Worm (Caenorhabditis elegans) whole organism, young adult: ENCODE results near the gene F32D1.3.

Experiments
- B0336.3 ChIP-seq: fragments of 200-800 bp; sonication (Bioruptor generic); IDR thresholded peaks from 2 replicates; pipeline ENCODE4 v1.3.6; 2022; ENCODE audit warnings: missing genetic modification characterization, missing compliant biosample characterization
- aptf-3 ChIP-seq: fragments of 200-800 bp; sonication (Bioruptor generic); IDR thresholded peaks from 2 replicates; pipeline ENCODE4 v1.3.6; 2022; ENCODE audit warnings: missing genetic modification characterization, missing compliant biosample characterization
- atf-7 ChIP-seq: sonication (generic microtip); optimal IDR thresholded peaks from 2 replicates; lab custom pipeline; 2017; ENCODE audit warnings: mild to moderate bottlenecking, missing genetic modification characterization, missing compliant biosample characterization
- athp-1 ChIP-seq: sonication (generic microtip); optimal IDR thresholded peaks from 2 replicates; lab custom pipeline; 2017; ENCODE audit warnings: mild to moderate bottlenecking, missing genetic modification characterization, missing compliant biosample characterization
- dpl-1 ChIP-seq: fragments of 150-350 bp; optimal IDR thresholded peaks from 2 replicates; lab custom pipeline; 2014; ENCODE audit warnings: missing biosample characterization, missing genetic modification reagents, missing genetic modification characterization
- let-607 ChIP-seq, 2 experiments: fragments of 200-800 bp in 1 of 2; sonication (Bioruptor generic) in 1 of 2; sonication (generic microtip) in 1 of 2; optimal IDR thresholded peaks; 2 replicates each; lab custom pipeline; 2016 to 2018; ENCODE audit warnings: mild to moderate bottlenecking in 2 of 2, missing compliant biosample characterization in 2 of 2, missing genetic modification characterization in 2 of 2, moderate library complexity in 2 of 2, missing genotype in 1 of 2
- madf-8 ChIP-seq: fragments of 200-800 bp; sonication (Bioruptor generic); conservative IDR thresholded peaks from 2 replicates; pipeline ENCODE4 v1.3.6; 2022; ENCODE audit warnings: missing genetic modification reagents, missing genetic modification characterization, missing compliant biosample characterization
- nhr-120 ChIP-seq: fragments of 200-800 bp; sonication (Bioruptor generic); IDR thresholded peaks from 2 replicates; pipeline ENCODE4 v1.3.6; 2022; ENCODE audit warnings: missing genetic modification characterization, missing compliant biosample characterization
- pha-4 ChIP-seq: fragments of 150-350 bp; sonication (generic microtip); optimal IDR thresholded peaks from 2 replicates; lab custom pipeline; 2014; ENCODE audit warnings: missing biosample characterization, missing genetic modification reagents, missing genetic modification characterization
- rec-8 ChIP-seq, 2 experiments: sonication (generic microtip); optimal IDR thresholded peaks; 2 replicates each; lab custom pipeline; 2016; ENCODE audit warnings: mild to moderate bottlenecking in 2 of 2, missing genetic modification characterization in 2 of 2, missing genetic modification reagents in 2 of 2, missing genotype in 2 of 2, missing biosample characterization in 1 of 2, missing compliant biosample characterization in 1 of 2, moderate library complexity in 1 of 2
- rpc-1 ChIP-seq, 2 experiments: fragments of 150-350 bp in 1 of 2; sonication (generic microtip) in 1 of 2; optimal IDR thresholded peaks; 2 replicates each; lab custom pipeline; 2014 to 2018; ENCODE audit warnings: missing biosample characterization in 1 of 2, missing genetic modification characterization in 1 of 2, missing genetic modification reagents in 1 of 2, missing genotype in 1 of 2
- sea-2 ChIP-seq: fragments of 200-800 bp; sonication (Bioruptor generic); IDR thresholded peaks from 2 replicates; pipeline ENCODE4 v1.3.6; 2022; ENCODE audit warnings: missing genetic modification characterization, missing compliant biosample characterization
- zfh-2 ChIP-seq: fragments of 200-800 bp; sonication (Bioruptor generic); conservative IDR thresholded peaks from 2 replicates; pipeline ENCODE4 v1.3.6; 2022; ENCODE audit warnings: missing genetic modification reagents, missing genetic modification characterization, missing compliant biosample characterization
- zim-3 ChIP-seq: sonication (generic microtip); optimal IDR thresholded peaks from 2 replicates; lab custom pipeline; 2017; ENCODE audit warnings: mild to moderate bottlenecking, missing genetic modification characterization, moderate library complexity, missing compliant biosample characterization

DNA sequence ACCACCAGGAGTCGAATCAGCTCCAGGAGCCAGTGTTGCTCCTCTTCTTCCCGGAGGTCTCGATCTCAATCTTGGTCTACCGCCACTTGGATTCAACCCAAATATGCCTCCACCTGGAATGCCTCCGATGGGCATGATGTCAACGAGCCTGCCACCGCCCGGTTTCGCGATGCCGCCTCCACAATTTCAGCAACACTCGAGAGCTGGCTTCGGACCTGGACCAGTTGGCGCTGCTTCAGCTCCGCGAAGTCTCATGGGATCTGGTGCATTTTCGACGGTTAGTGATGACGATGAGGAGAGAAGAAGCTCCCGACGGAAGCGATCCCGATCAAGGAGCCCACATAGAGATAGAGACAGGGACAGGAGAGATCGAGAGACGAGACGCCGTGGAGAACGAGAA lies 11.6 kb upstream of the F32D1.3 start:
- TF ChIP-seq zfh-2 (peak; percentile 85), dpl-1 (no peak), athp-1 (tag; lab: Kevin White, UChicago) (no peak), nhr-120 (GFP tag; lab: Robert Waterston, UW) (no peak), rec-8 (tag; optimal IDR thresholded peaks at IDR 0.05; lab: Kevin White, UChicago) (no peak), aptf-3 (GFP tag; lab: Robert Waterston, UW) (no peak), madf-8 (GFP tag; lab: Robert Waterston, UW) (no peak), atf-7 (tag; lab: Kevin White, UChicago) (no peak), let-607 (tag; optimal IDR thresholded peaks at IDR 0.05; lab: Kevin White, UChicago) (no peak), sea-2 (GFP tag; lab: Robert Waterston, UW) (no peak), pha-4 (no peak), zim-3 (tag; lab: Kevin White, UChicago) (no peak), B0336.3 (no peak), rpc-1 (optimal IDR thresholded peaks at IDR 0.05; lab: Kevin White, UChicago) (no peak), rpc-1 (tag; optimal IDR thresholded peaks at IDR 0.05; lab: Kevin White, UChicago) (no peak)
